Worm (Caenorhabditis elegans): Measurements from ENCODE around the gene srp-1.

Gene srp-1

ce11 chrV:756169-756568 lies 3.1 kb downstream of the srp-1 start, which contains the start of gene str-20:
str-20 (plus strand) TSS chrV:756469.
- TF ChIP-seq peb-1 (tag; optimal IDR thresholded peaks at IDR 0.05) (no peak), ZK546.5 (tag; optimal IDR thresholded peaks at IDR 0.05) (no peak), R02D3.7 (tag; optimal IDR thresholded peaks at IDR 0.05) (no peak), lin-13 (GFP tag; optimal IDR thresholded peaks at IDR 0.05) (no peak), nhr-25 (tag; optimal IDR thresholded peaks at IDR 0.05) (no peak), mbf-1 (tag; optimal IDR thresholded peaks at IDR 0.05) (no peak), unc-62 (GFP tag; optimal IDR thresholded peaks at IDR 0.05) (no peak), nhr-237 (tag; optimal IDR thresholded peaks at IDR 0.05) (no peak), nhr-21 (tag; optimal IDR thresholded peaks at IDR 0.05) (no peak), aly-2 (tag; optimal IDR thresholded peaks at IDR 0.05) (no peak), ztf-1 (GFP tag; conservative IDR thresholded peaks at IDR 0.05) (no peak), elt-3 (tag; optimal IDR thresholded peaks at IDR 0.05) (no peak), unc-55 (GFP tag; optimal IDR thresholded peaks at IDR 0.05) (no peak)

ce11 chrV:761235-761634 lies 8.2 kb downstream of the srp-1 start, which contains the start of gene C05E4.15:
C05E4.15 (minus strand) TSS chrV:761335.
- TF ChIP-seq aly-2 (tag; optimal IDR thresholded peaks at IDR 0.05): no peak
- TF ChIP-seq ztf-11 (tag; optimal IDR thresholded peaks at IDR 0.05): no peak
- TF ChIP-seq unc-55 (GFP tag; optimal IDR thresholded peaks at IDR 0.05): no peak
- TF ChIP-seq ceh-82 (tag; optimal IDR thresholded peaks at IDR 0.05): no peak
- no peak for TF ChIP-seq nhr-129 (tag; optimal IDR thresholded peaks at IDR 0.05)
- TF ChIP-seq lin-39 (tag; optimal IDR thresholded peaks at IDR 0.05): no peak
- TF ChIP-seq gmeb-1 (tag; optimal IDR thresholded peaks at IDR 0.05): no peak
- no peak for TF ChIP-seq elt-3 (tag; optimal IDR thresholded peaks at IDR 0.05)
- TF ChIP-seq ZK546.5 (tag; optimal IDR thresholded peaks at IDR 0.05): no peak
- no peak for TF ChIP-seq lsy-2 (tag; optimal IDR thresholded peaks at IDR 0.05)
- TF ChIP-seq crh-2 (tag; optimal IDR thresholded peaks at IDR 0.05): no peak
- TF ChIP-seq sem-4 (tag; optimal IDR thresholded peaks at IDR 0.05): no peak
- no peak for TF ChIP-seq zag-1 (tag; optimal IDR thresholded peaks at IDR 0.05)
- no peak for TF ChIP-seq ama-1 (optimal IDR thresholded peaks at IDR 0.05)
- no peak for TF ChIP-seq nhr-6 (tag; optimal IDR thresholded peaks at IDR 0.05)
- no peak for TF ChIP-seq skn-1 (tag; optimal IDR thresholded peaks at IDR 0.05)
- no peak for TF ChIP-seq sma-3 (GFP tag; optimal IDR thresholded peaks at IDR 0.05)

ce11 chrV:761882-762281 lies 8.8 kb downstream of the srp-1 start, which contains the start of gene C05E4.12:
C05E4.12 (minus strand) TSS chrV:761982.
- no peak for TF ChIP-seq alr-1 (tag; optimal IDR thresholded peaks at IDR 0.05)
- TF ChIP-seq nhr-21 (tag; optimal IDR thresholded peaks at IDR 0.05): no peak
- TF ChIP-seq nhr-25 (tag; optimal IDR thresholded peaks at IDR 0.05): no peak
- no peak for TF ChIP-seq ceh-82 (tag; optimal IDR thresholded peaks at IDR 0.05)
- no peak for TF ChIP-seq lin-13 (GFP tag; optimal IDR thresholded peaks at IDR 0.05)
- no peak for TF ChIP-seq nhr-6 (tag; optimal IDR thresholded peaks at IDR 0.05)
- no peak for TF ChIP-seq sem-4 (tag; optimal IDR thresholded peaks at IDR 0.05)
- TF ChIP-seq nhr-77 (tag; optimal IDR thresholded peaks at IDR 0.05): no peak
- no peak for TF ChIP-seq F13H6.1 (tag; optimal IDR thresholded peaks at IDR 0.05)
- no peak for TF ChIP-seq Y55F3AM.14 (GFP tag; optimal IDR thresholded peaks at IDR 0.05)

ce11 chrV:762340-762739 lies 9.3 kb downstream of the srp-1 start, which contains the start of gene srp-2:
srp-2 (plus strand) TSS chrV:762640.
- no peak for TF ChIP-seq nhr-11 (tag; optimal IDR thresholded peaks at IDR 0.05)
- TF ChIP-seq aly-2 (tag; optimal IDR thresholded peaks at IDR 0.05): no peak
- no peak for TF ChIP-seq sma-9 (GFP tag; optimal IDR thresholded peaks at IDR 0.05)
- TF ChIP-seq sma-9 (tag; optimal IDR thresholded peaks at IDR 0.05): no peak
- TF ChIP-seq nhr-129 (tag; optimal IDR thresholded peaks at IDR 0.05): no peak
- no peak for TF ChIP-seq gmeb-1 (tag; optimal IDR thresholded peaks at IDR 0.05)

ce11 chrV:764732-765131 lies 11.6 kb downstream of the srp-1 start, which contains the start of gene str-238:
str-238 (plus strand) TSS chrV:765032.
- TF ChIP-seq sma-3 (GFP tag; optimal IDR thresholded peaks at IDR 0.05) (no peak), nhr-25 (tag; optimal IDR thresholded peaks at IDR 0.05) (no peak), F13H6.1 (tag; optimal IDR thresholded peaks at IDR 0.05) (no peak), mab-5 (tag; optimal IDR thresholded peaks at IDR 0.05) (no peak)

- TF ChIP-seq crh-2 (tag; optimal IDR thresholded peaks at IDR 0.05) (no peak), lin-13 (GFP tag; optimal IDR thresholded peaks at IDR 0.05) (no peak), nhr-6 (tag; optimal IDR thresholded peaks at IDR 0.05) (no peak), nhr-21 (tag; optimal IDR thresholded peaks at IDR 0.05) (no peak), sma-3 (GFP tag; optimal IDR thresholded peaks at IDR 0.05) (no peak), sma-9 (GFP tag; optimal IDR thresholded peaks at IDR 0.05) (no peak), sma-9 (tag; optimal IDR thresholded peaks at IDR 0.05) (no peak), elt-3 (tag; optimal IDR thresholded peaks at IDR 0.05) (no peak), zag-1 (tag; optimal IDR thresholded peaks at IDR 0.05) (no peak), nhr-77 (tag; optimal IDR thresholded peaks at IDR 0.05) (no peak), mab-5 (tag; optimal IDR thresholded peaks at IDR 0.05) (no peak), skn-1 (tag; optimal IDR thresholded peaks at IDR 0.05) (no peak), lsy-2 (tag; optimal IDR thresholded peaks at IDR 0.05) (no peak)
Measured at ce11 chrV:772210-772609, 19.1 kb downstream of the srp-1 start.

Data from whole organism, L2 larva.